Worm (Caenorhabditis elegans): Measurements from ENCODE around the gene bmy-1.

bmy-1 gene

ce11 chrII:5321718-5322286, 36.7 kb upstream of the bmy-1 start:
- TF ChIP-seq cebp-1 (GFP tag; IDR thresholded peaks at IDR 0.05): peak; percentile 91
- peak; percentile 97 for TF ChIP-seq cebp-1 (tag; optimal IDR thresholded peaks at IDR 0.05)
- no peak for TF ChIP-seq dpl-1 (GFP tag; optimal IDR thresholded peaks at IDR 0.05)
- TF ChIP-seq tlf-1 (GFP tag; optimal IDR thresholded peaks at IDR 0.05): peak; percentile 9
- TF ChIP-seq B0336.3 (GFP tag; IDR thresholded peaks at IDR 0.05): peak; percentile 82
- TF ChIP-seq snpc-1.3 (tag; optimal IDR thresholded peaks at IDR 0.05; ENCODE audit: insufficient read depth): no peak
- TF ChIP-seq hmg-1.2 (GFP tag; IDR thresholded peaks at IDR 0.05): peak; percentile 83
- peak; percentile 46 for TF ChIP-seq gei-17 (GFP tag; optimal IDR thresholded peaks at IDR 0.05)
- TF ChIP-seq attf-5 (GFP tag; optimal IDR thresholded peaks at IDR 0.05): peak; percentile 11
- peak; percentile 54 for TF ChIP-seq chd-7 (tag; optimal IDR thresholded peaks at IDR 0.05)
- TF ChIP-seq ztf-26 (tag; optimal IDR thresholded peaks at IDR 0.05): peak; percentile 79
- peak; percentile 55 for TF ChIP-seq lin-40 (tag; optimal IDR thresholded peaks at IDR 0.05)
- TF ChIP-seq nfyb-1 (GFP tag; IDR thresholded peaks at IDR 0.05): 0 out of 2 replicates have a peak, but pooled peaks have one; percentile 18
- peak; percentile 67 for TF ChIP-seq mcd-1 (GFP tag; IDR thresholded peaks at IDR 0.05)
- peak; percentile 10 for TF ChIP-seq ztf-22 (GFP tag; optimal IDR thresholded peaks at IDR 0.05)
- peak; percentile 68 for TF ChIP-seq atf-7 (tag; optimal IDR thresholded peaks at IDR 0.05)
- no peak for TF ChIP-seq C17E4.6 (GFP tag; IDR thresholded peaks at IDR 0.05)
- TF ChIP-seq zfh-2 (GFP tag; conservative IDR thresholded peaks at IDR 0.05): peak; percentile 98
- no peak for TF ChIP-seq lin-35 (GFP tag; optimal IDR thresholded peaks at IDR 0.05)
- TF ChIP-seq somi-1 (GFP tag; optimal IDR thresholded peaks at IDR 0.05): peak; percentile 25
- no peak for TF ChIP-seq F33H1.4 (GFP tag; IDR thresholded peaks at IDR 0.05)
- TF ChIP-seq dox-1 (GFP tag; IDR thresholded peaks at IDR 0.05): peak; percentile 76
- TF ChIP-seq lin-54 (GFP tag; optimal IDR thresholded peaks at IDR 0.05): peak; percentile 31
- 0 out of 2 replicates have a peak, but pooled peaks have one; percentile 16 for TF ChIP-seq K11D2.4 (GFP tag; IDR thresholded peaks at IDR 0.05)
- TF ChIP-seq let-607 (tag; optimal IDR thresholded peaks at IDR 0.05): peak in 1 of 2 experiments; percentile 22
- TF ChIP-seq ceh-27 (GFP tag; optimal IDR thresholded peaks at IDR 0.05): peak; percentile 62
- peak; percentile 84 for TF ChIP-seq nhr-80 (tag; optimal IDR thresholded peaks at IDR 0.05)
- no peak for TF ChIP-seq akir-1 (GFP tag; optimal IDR thresholded peaks at IDR 0.05)
- peak; percentile 94 for TF ChIP-seq egrh-3 (GFP tag; IDR thresholded peaks at IDR 0.05)
- peak; percentile 18 for TF ChIP-seq ZK185.1 (tag; optimal IDR thresholded peaks at IDR 0.05; ENCODE audit: poor library complexity, severe bottlenecking)

ce11 chrII:5322732-5323326, 35.7 kb upstream of the bmy-1 start, which contains the start of gene vhp-1:
Gene vhp-1 (plus strand): TSS chrII:5323276.
- TF ChIP-seq B0261.1 (tag; optimal IDR thresholded peaks at IDR 0.05) (no peak), lin-54 (GFP tag; optimal IDR thresholded peaks at IDR 0.05) (no peak), madf-10 (tag; optimal IDR thresholded peaks at IDR 0.05) (no peak), attf-3 (GFP tag; conservative IDR thresholded peaks at IDR 0.05) (no peak), Y95B8A.8 (GFP tag; IDR thresholded peaks at IDR 0.05) (no peak), mxl-1 (tag; optimal IDR thresholded peaks at IDR 0.05) (no peak), K12H6.12 (tag; optimal IDR thresholded peaks at IDR 0.05) (no peak), F37B4.10 (GFP tag; IDR thresholded peaks at IDR 0.05) (no peak), ceh-100 (GFP tag; IDR thresholded peaks at IDR 0.05) (no peak), madf-6 (GFP tag; IDR thresholded peaks at IDR 0.05) (no peak), Y53F4B.3 (GFP tag; IDR thresholded peaks at IDR 0.05) (no peak), hmg-1.2 (GFP tag; IDR thresholded peaks at IDR 0.05) (no peak), ceh-79 (tag; optimal IDR thresholded peaks at IDR 0.05) (no peak)

All from whole organism, young adult.